Fruit fly (Drosophila melanogaster) whole organism, wandering third instar larva: ENCODE results near the gene CG15042.
A peak's percentile ranks its signal among the peaks of the same experiment; 100 is the strongest.

Source experiments
- Abd-B ChIP-seq: fragments of >200 bp; optimal IDR thresholded peaks from 2 replicates; lab custom pipeline; 2017; ENCODE audit warnings: missing biosample characterization, missing genetic modification characterization
- CG32264 ChIP-seq: fragments of 200-800 bp; sonication (Bioruptor generic); optimal IDR thresholded peaks from 2 replicates; lab custom pipeline; 2016; ENCODE audit warnings: missing biosample characterization, missing genetic modification characterization
- CG9705 ChIP-seq: fragments of 200-800 bp; sonication (Bioruptor generic); optimal IDR thresholded peaks from 2 replicates; lab custom pipeline; 2018; ENCODE audit warnings: missing biosample characterization, mild to moderate bottlenecking, missing genetic modification characterization
- CrebA ChIP-seq: fragments of 200-800 bp; sonication (Bioruptor generic); optimal IDR thresholded peaks from 2 replicates; lab custom pipeline; 2016; ENCODE audit warnings: missing biosample characterization, mild to moderate bottlenecking, missing genetic modification characterization, borderline replicate concordance
- Dfd ChIP-seq: fragments of >200 bp; optimal IDR thresholded peaks from 2 replicates; lab custom pipeline; 2017; ENCODE audit warnings: missing biosample characterization, missing genetic modification characterization
- Dif ChIP-seq: fragments of 200-275, 200-300 bp; sonication (Bioruptor generic); optimal IDR thresholded peaks from 2 replicates; lab custom pipeline; 2018; ENCODE audit warnings: missing biosample characterization, missing genetic modification characterization; ENCODE audit not compliant: partially characterized antibody
- GATAd ChIP-seq: sonication (Bioruptor generic); optimal IDR thresholded peaks from 2 replicates; lab custom pipeline; 2016; ENCODE audit warnings: missing biosample characterization, missing genetic modification characterization
- HLH106 ChIP-seq: fragments of 200-800 bp; optimal IDR thresholded peaks from 3 replicates; lab custom pipeline; 2019; ENCODE audit warnings: missing biosample characterization, mild to moderate bottlenecking, missing genetic modification characterization, moderate library complexity
- Hr78 ChIP-seq: fragments of >200 bp; optimal IDR thresholded peaks from 2 replicates; lab custom pipeline; 2017; ENCODE audit warnings: missing biosample characterization, missing genetic modification characterization
- Hr83 ChIP-seq: fragments of 200-300 bp; sonication (Bioruptor generic); optimal IDR thresholded peaks from 2 replicates; lab custom pipeline; 2016; ENCODE audit warnings: missing biosample characterization, mild to moderate bottlenecking, missing genetic modification characterization, moderate library complexity; ENCODE audit not compliant: poor library complexity, severe bottlenecking
- Jra ChIP-seq: sonication (Bioruptor generic); optimal IDR thresholded peaks from 2 replicates; lab custom pipeline; 2016; ENCODE audit warnings: missing biosample characterization, missing genetic modification characterization
- Mio ChIP-seq: sonication (Bioruptor generic); optimal IDR thresholded peaks from 2 replicates; lab custom pipeline; 2016; ENCODE audit warnings: missing biosample characterization, missing genetic modification characterization
- Myc ChIP-seq: fragments of >200 bp; optimal IDR thresholded peaks from 2 replicates; lab custom pipeline; 2017
- N ChIP-seq: fragments of >200 bp; optimal IDR thresholded peaks from 2 replicates; lab custom pipeline; 2018; ENCODE audit warnings: missing biosample characterization, missing external identifiers, missing genetic modification characterization
- OdsH ChIP-seq: fragments of 200-800 bp; sonication (Bioruptor generic); optimal IDR thresholded peaks from 2 replicates; lab custom pipeline; 2016; ENCODE audit warnings: missing biosample characterization, mild to moderate bottlenecking, missing genetic modification characterization
- Rel ChIP-seq, 2 experiments: fragments of 200-800 bp; sonication (Bioruptor generic) in 1 of 2; optimal IDR thresholded peaks; 2 replicates in 1 of 2; 3 replicates in 1 of 2; lab custom pipeline; 2016 to 2019; ENCODE audit warnings: mild to moderate bottlenecking in 2 of 2, missing biosample characterization in 2 of 2, missing genetic modification characterization in 2 of 2, moderate library complexity in 1 of 2
- Sp1 ChIP-seq: fragments of 200-800 bp; sonication (Bioruptor generic); optimal IDR thresholded peaks from 3 replicates; lab custom pipeline; 2019; ENCODE audit warnings: missing biosample characterization, mild to moderate bottlenecking, missing genetic modification characterization, moderate library complexity
- Vsx2 ChIP-seq: fragments of 200-300, 225-300 bp; sonication (Bioruptor generic); optimal IDR thresholded peaks from 2 replicates; lab custom pipeline; 2018; ENCODE audit warnings: missing biosample characterization, missing genetic modification characterization; ENCODE audit not compliant: partially characterized antibody
- br ChIP-seq: fragments of 200-800 bp; sonication (Bioruptor generic); optimal IDR thresholded peaks from 2 replicates; lab custom pipeline; 2016; ENCODE audit warnings: missing biosample characterization, missing genetic modification characterization
- brk ChIP-seq: fragments of 200-800 bp; sonication (Bioruptor generic); optimal IDR thresholded peaks from 2 replicates; lab custom pipeline; 2016; ENCODE audit warnings: missing biosample characterization, mild to moderate bottlenecking, missing genetic modification characterization
- dl ChIP-seq, 2 experiments: fragments of 175-275, 200-275 bp in 1 of 2; fragments of 200-275 bp in 1 of 2; sonication (Bioruptor generic); optimal IDR thresholded peaks; lab custom pipeline; 2018; ENCODE audit warnings: mild to moderate bottlenecking in 2 of 2, missing biosample characterization in 2 of 2, missing genetic modification characterization in 2 of 2, moderate library complexity in 2 of 2; ENCODE audit not compliant: partially characterized antibody in 2 of 2, insufficient read depth in 1 of 2
- dmrt93B ChIP-seq: fragments of 200-800 bp; sonication (Bioruptor generic); optimal IDR thresholded peaks from 2 replicates; lab custom pipeline; 2018; ENCODE audit warnings: missing biosample characterization, mild to moderate bottlenecking, missing genetic modification characterization
- dsf ChIP-seq: sonication (Bioruptor generic); optimal IDR thresholded peaks from 2 replicates; lab custom pipeline; 2016; ENCODE audit warnings: missing biosample characterization, missing genetic modification characterization, borderline replicate concordance
- ey ChIP-seq: fragments of 200-800 bp; sonication (Bioruptor generic); optimal IDR thresholded peaks from 2 replicates; lab custom pipeline; 2016; ENCODE audit warnings: missing biosample characterization, missing genetic modification characterization
- foxo ChIP-seq, 2 experiments: fragments of 200-800 bp; sonication (Bioruptor generic); optimal IDR thresholded peaks; 2 replicates in 1 of 2; 3 replicates in 1 of 2; lab custom pipeline; 2016 to 2017; ENCODE audit warnings: missing biosample characterization in 2 of 2, missing genetic modification characterization in 2 of 2
- fru ChIP-seq: fragments of 200-800 bp; sonication (Bioruptor generic); optimal IDR thresholded peaks from 3 replicates; lab custom pipeline; 2016; ENCODE audit warnings: missing biosample characterization, mild to moderate bottlenecking, missing genetic modification characterization
- h ChIP-seq: fragments of 200-800 bp; sonication (Bioruptor generic); optimal IDR thresholded peaks from 3 replicates; lab custom pipeline; 2016; ENCODE audit warnings: missing biosample characterization, mild to moderate bottlenecking, missing genetic modification characterization
- jim ChIP-seq: fragments of 175-275, 200-325 bp; sonication (Bioruptor generic); optimal IDR thresholded peaks from 2 replicates; lab custom pipeline; 2016; ENCODE audit warnings: missing biosample characterization, mild to moderate bottlenecking, missing genetic modification characterization
- lola ChIP-seq: fragments of >200 bp; optimal IDR thresholded peaks from 2 replicates; lab custom pipeline; 2017; ENCODE audit warnings: missing biosample characterization, missing genetic modification characterization
- pan ChIP-seq: fragments of >200 bp; optimal IDR thresholded peaks from 2 replicates; lab custom pipeline; 2017
- psq ChIP-seq: fragments of 200-800 bp; sonication (Bioruptor generic); optimal IDR thresholded peaks from 3 replicates; lab custom pipeline; 2017; ENCODE audit warnings: missing biosample characterization, mild to moderate bottlenecking, missing genetic modification characterization, moderate library complexity
- rgr ChIP-seq: fragments of 200-800 bp; sonication (Bioruptor generic); optimal IDR thresholded peaks from 3 replicates; lab custom pipeline; 2016; ENCODE audit warnings: missing biosample characterization, mild to moderate bottlenecking, missing genetic modification characterization
- sv ChIP-seq: fragments of 200-800 bp; sonication (Bioruptor generic); optimal IDR thresholded peaks from 3 replicates; lab custom pipeline; 2016; ENCODE audit warnings: missing biosample characterization, missing genetic modification characterization
- tai ChIP-seq: sonication (Bioruptor generic); optimal IDR thresholded peaks from 2 replicates; lab custom pipeline; 2016; ENCODE audit warnings: missing biosample characterization, missing genetic modification characterization
- usp ChIP-seq: fragments of >200 bp; optimal IDR thresholded peaks from 2 replicates; lab custom pipeline; 2017; ENCODE audit warnings: missing biosample characterization, missing genetic modification characterization
- woc ChIP-seq: sonication (Bioruptor generic); optimal IDR thresholded peaks from 2 replicates; lab custom pipeline; 2016; ENCODE audit warnings: missing biosample characterization, mild to moderate bottlenecking, missing genetic modification characterization

CG15042 gene

DNA sequence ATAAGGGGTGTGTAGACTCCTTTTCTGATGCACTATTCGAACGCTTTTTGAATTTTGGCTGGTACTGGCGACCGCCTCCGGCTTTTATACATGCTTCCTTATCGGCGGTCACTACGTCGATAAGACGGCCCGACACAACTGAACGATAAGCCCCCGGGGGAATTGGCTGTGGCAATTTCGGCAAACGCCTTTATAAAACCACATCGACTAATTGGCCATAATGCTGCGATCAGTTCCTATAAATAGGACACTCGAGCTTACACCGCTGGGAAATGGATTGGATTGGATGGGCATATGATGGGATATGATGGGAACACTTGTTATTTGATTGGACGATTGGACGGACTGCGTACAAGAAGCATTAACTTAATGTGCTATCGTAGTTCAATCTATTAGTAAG lies 36.1 kb downstream of the CG15042 start, which contains the start of gene CG15044:
Gene CG15044 (minus strand): TSS at position 66 of the 400 bp plus-strand sequence.
- no peak for TF ChIP-seq Rel (GFP tag; optimal IDR thresholded peaks at IDR 0.05; lab: Kevin White, UChicago)
- peak; percentile 8 for TF ChIP-seq Rel (tag; optimal IDR thresholded peaks at IDR 0.05; lab: Kevin White, UChicago)
- peak; percentile 63 for TF ChIP-seq Vsx2
- no peak for TF ChIP-seq woc (GFP tag; lab: Kevin White, UChicago)
- TF ChIP-seq tai (GFP tag; lab: Kevin White, UChicago): no peak

- TF ChIP-seq Rel (GFP tag; optimal IDR thresholded peaks at IDR 0.05; lab: Kevin White, UChicago): no peak
- peak; percentile 38 for TF ChIP-seq Rel (tag; optimal IDR thresholded peaks at IDR 0.05; lab: Kevin White, UChicago)
- TF ChIP-seq usp (GFP tag; lab: Kevin White, UChicago): no peak
- no peak for TF ChIP-seq GATAd
- TF ChIP-seq Vsx2: peak; percentile 29
- TF ChIP-seq h (GFP tag; lab: Kevin White, UChicago): no peak
- no peak for TF ChIP-seq Mio (GFP tag; lab: Kevin White, UChicago)
- TF ChIP-seq Dif (GFP tag; lab: Kevin White, UChicago): peak; percentile 61
- no peak for TF ChIP-seq CrebA (GFP tag; lab: Kevin White, UChicago)
- no peak for TF ChIP-seq Myc (lab: Kevin White, UChicago)
- peak; percentile 72 to 73 for TF ChIP-seq dl (GFP tag; optimal IDR thresholded peaks at IDR 0.05; lab: Kevin White, UChicago; ENCODE audit: insufficient read depth in 1 of 2, partially characterized antibody in 2 of 2)
- TF ChIP-seq woc (GFP tag; lab: Kevin White, UChicago): no peak
- TF ChIP-seq dsf (GFP tag; lab: Kevin White, UChicago): no peak
- TF ChIP-seq pan (lab: Kevin White, UChicago): no peak
- TF ChIP-seq foxo (GFP tag; optimal IDR thresholded peaks at IDR 0.05; lab: Kevin White, UChicago): no peak
These were observed 38.6 kb downstream of the CG15042 start, which contains the start of gene CG15046 for dm6 chrX:18489509-18489908. Gene CG15046 (minus strand): TSS chrX:18489620.

DNA sequence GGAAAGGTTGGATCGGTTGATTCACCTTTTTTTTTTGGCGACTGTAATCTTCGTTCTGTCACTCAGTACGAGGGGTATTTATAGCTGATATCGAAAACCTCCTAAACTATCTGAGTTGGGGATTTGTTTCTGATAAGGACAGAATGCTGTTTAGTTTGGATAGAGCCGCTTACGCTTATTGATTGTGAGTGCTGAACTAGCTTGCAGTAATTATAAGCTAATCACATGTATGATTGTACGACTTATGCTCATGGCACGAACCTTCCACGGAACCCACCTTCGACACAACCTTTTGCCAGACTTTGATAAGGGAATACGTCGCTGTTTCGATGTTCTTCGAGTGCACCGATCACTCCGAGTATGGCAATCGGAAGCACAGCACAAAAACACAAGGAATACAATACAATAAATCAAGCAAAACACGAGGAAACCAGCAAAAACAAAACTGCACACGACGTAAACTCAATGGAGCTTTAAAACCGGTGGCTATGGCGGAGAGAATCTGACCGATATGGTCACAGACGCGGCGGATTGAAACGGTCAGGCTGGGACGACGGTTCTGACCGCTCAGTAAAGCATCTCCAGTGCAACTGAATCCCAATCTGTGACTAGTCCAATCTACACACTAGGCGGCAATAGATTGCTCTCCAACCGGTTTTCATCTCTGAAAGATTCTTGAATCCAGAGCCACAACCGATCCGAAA lies 41.6 kb downstream of the CG15042 start, which contains the start of gene psh:
Gene psh (minus strand): TSS at position 566 of the 704 bp plus-strand sequence.
- TF ChIP-seq Hr78 (GFP tag; lab: Kevin White, UChicago) (no peak), foxo (GFP tag; optimal IDR thresholded peaks at IDR 0.05; lab: Kevin White, UChicago) (peak in 1 of 2 experiments; percentile 19)

DNA sequence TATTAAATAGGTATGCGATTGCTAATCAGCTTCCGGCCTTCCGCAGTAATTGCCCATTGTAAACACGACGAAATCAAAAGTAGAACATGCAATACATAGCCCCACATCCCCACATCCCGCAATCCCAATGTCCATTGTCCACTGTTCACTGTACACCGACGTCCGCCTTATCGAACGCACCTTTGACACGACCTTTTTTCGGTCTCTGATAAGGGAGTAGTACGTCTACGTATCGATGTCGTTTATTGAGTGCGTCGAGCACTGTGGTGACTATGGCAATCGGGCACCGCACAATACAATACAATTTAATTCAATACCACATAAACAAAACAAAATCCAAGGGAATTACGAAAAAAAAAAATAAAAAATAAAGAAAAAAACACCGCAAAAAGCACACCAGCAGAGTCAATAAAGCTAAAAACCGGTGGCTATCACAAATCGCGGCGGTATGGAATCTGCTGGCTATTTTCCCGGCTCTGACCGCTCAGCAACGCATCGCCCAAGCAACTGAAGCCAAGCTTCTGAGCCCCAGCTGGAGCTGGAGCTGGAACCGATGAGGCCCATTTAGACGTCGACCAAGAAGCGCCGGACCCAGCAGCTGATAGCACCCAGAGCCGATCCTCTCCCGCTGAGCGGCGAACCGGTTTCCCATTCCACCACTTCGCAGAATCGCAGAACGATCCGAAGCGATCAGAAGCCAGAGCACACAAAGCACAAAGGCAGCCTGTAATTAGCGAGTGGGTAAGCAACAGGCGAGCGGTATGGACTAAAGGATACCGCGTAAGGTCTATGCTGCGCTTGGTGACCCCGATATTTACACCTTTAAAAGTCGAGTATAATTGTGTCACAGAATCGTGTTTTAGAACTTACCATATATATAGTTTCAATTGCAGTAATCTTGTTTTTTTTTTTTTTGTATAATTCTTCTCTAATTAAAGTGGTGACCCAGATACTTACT lies 44.5 kb downstream of the CG15042 start, which contains the start of gene Hayan:
Gene Hayan (minus strand): TSS at position 512 of the 958 bp plus-strand sequence.
- TF ChIP-seq sv (GFP tag; lab: Kevin White, UChicago) (no peak), br (GFP tag; lab: Kevin White, UChicago) (peak; percentile 53), h (GFP tag; lab: Kevin White, UChicago) (peak; percentile 31), jim (GFP tag; lab: Kevin White, UChicago) (no peak), fru (GFP tag; lab: Kevin White, UChicago) (peak; percentile 45), ey (no peak), HLH106 (tag; lab: Kevin White, UChicago) (no peak), Abd-B (GFP tag; lab: Kevin White, UChicago) (no peak), Mio (GFP tag; lab: Kevin White, UChicago) (no peak), OdsH (GFP tag; lab: Kevin White, UChicago) (no peak), Rel (GFP tag; optimal IDR thresholded peaks at IDR 0.05; lab: Kevin White, UChicago) (no peak), Rel (tag; optimal IDR thresholded peaks at IDR 0.05; lab: Kevin White, UChicago) (peak; percentile 89), Myc (lab: Kevin White, UChicago) (no peak), lola (GFP tag; lab: Kevin White, UChicago) (no peak), CG32264 (GFP tag; lab: Kevin White, UChicago) (no peak), psq (GFP tag; lab: Kevin White, UChicago) (no peak), CrebA (GFP tag; lab: Kevin White, UChicago) (no peak), dmrt93B (GFP tag; lab: Kevin White, UChicago) (no peak), rgr (no peak), Sp1 (GFP tag; lab: Kevin White, UChicago) (peak; percentile 69), woc (GFP tag; lab: Kevin White, UChicago) (peak; percentile 82), dl (GFP tag; optimal IDR thresholded peaks at IDR 0.05; lab: Kevin White, UChicago; ENCODE audit: insufficient read depth in 1 of 2, partially characterized antibody in 2 of 2) (peak in 1 of 2 experiments; percentile 12), Dif (GFP tag; lab: Kevin White, UChicago) (peak; percentile 78), brk (no peak), CG9705 (GFP tag; lab: Kevin White, UChicago) (no peak), Hr78 (GFP tag; lab: Kevin White, UChicago) (no peak), Vsx2 (peak; percentile 79), GATAd (no peak), pan (lab: Kevin White, UChicago) (no peak), tai (GFP tag; lab: Kevin White, UChicago) (no peak), Dfd (no peak), foxo (GFP tag; optimal IDR thresholded peaks at IDR 0.05; lab: Kevin White, UChicago) (no peak), N (GFP tag; lab: Kevin White, UChicago) (no peak), dsf (GFP tag; lab: Kevin White, UChicago) (no peak), Hr83 (GFP tag; lab: Kevin White, UChicago) (peak; percentile 12), Jra (no peak)
